Worm (Caenorhabditis elegans): ENCODE results near the gene R160.10.

DNA sequence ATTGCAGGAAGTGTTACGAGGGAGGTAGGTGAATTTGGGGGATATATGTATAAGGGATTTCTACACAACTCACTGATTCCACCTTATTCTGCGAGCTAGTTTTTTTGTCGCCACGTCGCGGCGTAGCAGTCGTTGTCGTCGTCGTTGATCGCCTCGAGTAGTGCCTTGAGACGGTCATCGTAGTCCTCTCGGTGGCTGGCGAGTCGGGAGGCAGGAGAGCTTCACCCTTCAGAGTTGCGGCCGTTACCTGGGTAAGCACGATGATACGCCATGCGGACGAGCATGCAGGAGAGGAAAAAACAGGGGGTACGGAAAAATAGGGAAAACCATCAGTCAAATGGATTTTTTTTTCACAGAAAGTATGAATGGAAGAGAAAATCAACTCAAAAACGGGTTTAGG lies 45.9 kb upstream of the R160.10 start:
- TF ChIP-seq ceh-9 (tag; optimal IDR thresholded peaks at IDR 0.05) (no peak), fkh-10 (GFP tag; optimal IDR thresholded peaks at IDR 0.05) (no peak), nhr-237 (tag; optimal IDR thresholded peaks at IDR 0.05) (no peak), elt-2 (tag; optimal IDR thresholded peaks at IDR 0.05) (no peak), ceh-82 (tag; optimal IDR thresholded peaks at IDR 0.05) (no peak), unc-39 (tag; optimal IDR thresholded peaks at IDR 0.05) (no peak), elt-3 (tag; optimal IDR thresholded peaks at IDR 0.05) (no peak), snpc-4 (tag; optimal IDR thresholded peaks at IDR 0.05) (no peak), pqm-1 (tag; optimal IDR thresholded peaks at IDR 0.05) (no peak), lsy-12 (tag; optimal IDR thresholded peaks at IDR 0.05) (no peak), tbx-2 (tag; optimal IDR thresholded peaks at IDR 0.05) (no peak), aly-2 (tag; optimal IDR thresholded peaks at IDR 0.05) (no peak)

All from whole organism, L3 larva.